Fruit fly (Drosophila melanogaster): ENCODE data around the gene Hibch.

- TF ChIP-seq kay (GFP tag; optimal IDR thresholded peaks at IDR 0.05) (no peak), CG13287 (GFP tag; IDR thresholded peaks at IDR 0.05; ENCODE audit: partially characterized antibody) (no peak), trem (tag; optimal IDR thresholded peaks at IDR 0.05) (no peak), cato (GFP tag; optimal IDR thresholded peaks at IDR 0.05; ENCODE audit: borderline replicate concordance) (no peak), gro (GFP tag; optimal IDR thresholded peaks at IDR 0.05) (no peak), usp (GFP tag; optimal IDR thresholded peaks at IDR 0.05) (no peak), mam (GFP tag; optimal IDR thresholded peaks at IDR 0.05) (no peak), CG12104 (GFP tag; optimal IDR thresholded peaks at IDR 0.05) (no peak), run (tag; optimal IDR thresholded peaks at IDR 0.05) (no peak), CG16779 (GFP tag; IDR thresholded peaks at IDR 0.05) (no peak)
Observed at dm6 chr3R:15356152-15356551, 877 bp upstream of the Hibch start.
